Fruit fly (Drosophila melanogaster) whole organism, adult: ENCODE results near the gene CG13654.

Source experiments
- CG12768 ChIP-seq: fragments of 200-800 bp; sonication (Bioruptor generic); optimal IDR thresholded peaks from 2 replicates; lab custom pipeline; 2017; ENCODE audit warnings: missing biosample characterization, missing genetic modification characterization, mild to moderate bottlenecking, moderate library complexity, missing genetic modification reagents
- CG14711 ChIP-seq: fragments of 200-800 bp; sonication (Bioruptor generic); optimal IDR thresholded peaks from 2 replicates; lab custom pipeline; 2018; ENCODE audit warnings: missing biosample characterization, mild to moderate bottlenecking, missing genetic modification characterization, moderate library complexity
- CG1620 ChIP-seq: fragments of 200-800 bp; sonication (Bioruptor generic); optimal IDR thresholded peaks from 2 replicates; lab custom pipeline; 2016; ENCODE audit warnings: missing biosample characterization, missing genetic modification characterization
- CG33017 ChIP-seq: fragments of 200-800 bp; sonication (Bioruptor generic); optimal IDR thresholded peaks from 2 replicates; lab custom pipeline; 2018; ENCODE audit warnings: missing biosample characterization, mild to moderate bottlenecking, missing genetic modification characterization, moderate library complexity
- CG5204 ChIP-seq: fragments of 200-800 bp; sonication (Bioruptor generic); optimal IDR thresholded peaks from 2 replicates; lab custom pipeline; 2016; ENCODE audit warnings: missing biosample characterization, missing genetic modification characterization
- CG7045 ChIP-seq: fragments of 200-800 bp; sonication (Bioruptor generic); optimal IDR thresholded peaks from 2 replicates; lab custom pipeline; 2017; ENCODE audit warnings: missing biosample characterization, mild to moderate bottlenecking, missing genetic modification characterization
- CG7101 ChIP-seq: fragments of 200-800 bp; sonication (Bioruptor generic); optimal IDR thresholded peaks from 2 replicates; lab custom pipeline; 2018; ENCODE audit warnings: missing biosample characterization, mild to moderate bottlenecking, missing genetic modification characterization, moderate library complexity
- Clk ChIP-seq: fragments of 200-800 bp; sonication (Bioruptor generic); optimal IDR thresholded peaks from 2 replicates; lab custom pipeline; 2017; ENCODE audit warnings: missing biosample characterization, missing genetic modification characterization
- Crg-1 ChIP-seq: fragments of 200-800 bp; sonication (Bioruptor generic); optimal IDR thresholded peaks from 2 replicates; lab custom pipeline; 2016; ENCODE audit warnings: missing biosample characterization, missing genetic modification characterization
- Hr96 ChIP-seq: fragments of 200-800 bp; sonication (Bioruptor generic); optimal IDR thresholded peaks from 2 replicates; lab custom pipeline; 2016; ENCODE audit warnings: missing biosample characterization, missing genetic modification characterization
- Mnt ChIP-seq: fragments of 200-800 bp; sonication (Bioruptor generic); optimal IDR thresholded peaks from 2 replicates; lab custom pipeline; 2016; ENCODE audit warnings: missing biosample characterization, mild to moderate bottlenecking, missing genetic modification characterization
- bab1 ChIP-seq: fragments of 200-800 bp; sonication (Bioruptor generic); optimal IDR thresholded peaks from 3 replicates; lab custom pipeline; 2019; ENCODE audit warnings: missing biosample characterization, mild to moderate bottlenecking, missing genetic modification characterization, moderate library complexity
- cic ChIP-seq: fragments of 200-800 bp; sonication (Bioruptor generic); optimal IDR thresholded peaks from 2 replicates; lab custom pipeline; 2017; ENCODE audit warnings: missing biosample characterization, mild to moderate bottlenecking, missing genetic modification characterization, moderate library complexity
- cnc ChIP-seq, 2 experiments: fragments of >200 bp; optimal IDR thresholded peaks; 2 replicates each; lab custom pipeline; 2017
- kay ChIP-seq: fragments of 200-800 bp; sonication (Bioruptor generic); peaks from one replicate; lab custom pipeline; 2016; ENCODE audit warnings: missing biosample characterization, missing genetic modification characterization, borderline replicate concordance
- ovo ChIP-seq: fragments of 200-800 bp; sonication (Bioruptor generic); optimal IDR thresholded peaks from 2 replicates; lab custom pipeline; 2016; ENCODE audit warnings: missing biosample characterization, missing genetic modification characterization
- pad ChIP-seq: fragments of 200-800 bp; sonication (Bioruptor generic); optimal IDR thresholded peaks from 3 replicates; lab custom pipeline; 2017; ENCODE audit warnings: missing biosample characterization, missing genetic modification characterization, mild to moderate bottlenecking, moderate library complexity, missing genetic modification reagents
- tj ChIP-seq: fragments of 200-800 bp; sonication (Bioruptor generic); optimal IDR thresholded peaks from 3 replicates; lab custom pipeline; 2017; ENCODE audit warnings: missing biosample characterization, mild to moderate bottlenecking, missing genetic modification characterization, moderate library complexity
- toe ChIP-seq: fragments of 200-800 bp; sonication (Bioruptor generic); optimal IDR thresholded peaks from 2 replicates; lab custom pipeline; 2016; ENCODE audit warnings: missing biosample characterization, missing genetic modification characterization

The CG13654 gene

DNA sequence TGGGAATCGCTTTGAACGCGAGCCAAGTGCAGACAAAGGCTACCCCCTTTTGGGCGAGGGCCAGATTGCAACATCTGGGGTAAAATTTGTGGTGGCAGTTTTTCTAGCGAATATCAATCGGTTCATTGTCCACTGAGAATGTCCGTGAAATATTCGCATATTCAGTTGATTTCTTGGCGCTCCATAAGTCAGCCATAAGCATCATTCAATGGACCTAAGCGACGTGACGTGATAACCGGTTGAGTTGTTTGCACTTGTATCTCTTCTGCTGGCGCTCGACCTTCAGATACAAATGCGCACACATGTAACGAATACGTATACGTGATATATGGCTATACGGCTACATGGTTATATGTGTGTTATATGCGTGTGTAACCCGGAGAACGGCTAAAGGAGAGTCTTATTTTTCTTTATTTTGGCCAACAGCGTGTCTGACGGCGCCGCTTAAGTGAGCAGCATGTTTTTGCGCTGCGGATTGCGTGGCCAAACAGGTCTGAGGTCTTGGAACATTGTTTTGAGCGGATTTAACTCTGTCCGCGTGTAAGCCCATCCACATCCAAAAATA lies 5.9 kb downstream of the CG13654 start:
- TF ChIP-seq pad (no peak), CG33017 (tag; lab: Kevin White, UChicago) (no peak), Mnt (GFP tag; lab: Kevin White, UChicago) (no peak), ovo (GFP tag; lab: Kevin White, UChicago) (no peak), CG7045 (GFP tag; lab: Kevin White, UChicago) (no peak), CG14711 (tag; lab: Kevin White, UChicago) (no peak), CG12768 (GFP tag; lab: Kevin White, UChicago) (no peak), cic (GFP tag; lab: Kevin White, UChicago) (no peak), cnc (optimal IDR thresholded peaks at IDR 0.05; lab: Kevin White, UChicago) (no peak), toe (GFP tag; lab: Kevin White, UChicago) (no peak), CG5204 (GFP tag; lab: Kevin White, UChicago) (no peak)

- TF ChIP-seq kay (GFP tag; lab: Kevin White, UChicago) (no peak), CG33017 (tag; lab: Kevin White, UChicago) (peak; percentile 57), Crg-1 (GFP tag; lab: Kevin White, UChicago) (no peak), cic (GFP tag; lab: Kevin White, UChicago) (no peak), CG5204 (GFP tag; lab: Kevin White, UChicago) (peak; percentile 27), pad (no peak), CG7045 (GFP tag; lab: Kevin White, UChicago) (peak; percentile 44), CG7101 (tag; lab: Kevin White, UChicago) (peak; percentile 40), Hr96 (GFP tag; lab: Kevin White, UChicago) (peak; percentile 0), toe (GFP tag; lab: Kevin White, UChicago) (peak; percentile 3)
These were observed 7.9 kb downstream of the CG13654 start for dm6 chr3R:25207405-25208003.

- TF ChIP-seq toe (GFP tag; lab: Kevin White, UChicago) (no peak), pad (no peak), Clk (GFP tag; lab: Kevin White, UChicago) (no peak), CG5204 (GFP tag; lab: Kevin White, UChicago) (no peak)
These were observed 8.6 kb downstream of the CG13654 start, which contains the start of gene Cad96Ca for dm6 chr3R:25208042-25208766. TSS of gene Cad96Ca (minus strand) at chr3R:25208283.

- TF ChIP-seq CG7045 (GFP tag; lab: Kevin White, UChicago) (no peak), toe (GFP tag; lab: Kevin White, UChicago) (no peak), cic (GFP tag; lab: Kevin White, UChicago) (no peak), ovo (GFP tag; lab: Kevin White, UChicago) (peak; percentile 12)
These were observed 9.1 kb downstream of the CG13654 start for dm6 chr3R:25208767-25209075.

dm6 chr3R:25209207-25209606 lies 9.6 kb downstream of the CG13654 start:
- TF ChIP-seq CG1620 (GFP tag; lab: Kevin White, UChicago) (no peak), tj (no peak), Crg-1 (GFP tag; lab: Kevin White, UChicago) (no peak), CG33017 (tag; lab: Kevin White, UChicago) (no peak), Clk (GFP tag; lab: Kevin White, UChicago) (no peak), CG12768 (GFP tag; lab: Kevin White, UChicago) (no peak), bab1 (no peak), cic (GFP tag; lab: Kevin White, UChicago) (peak; percentile 40), CG7045 (GFP tag; lab: Kevin White, UChicago) (no peak), kay (GFP tag; lab: Kevin White, UChicago) (peak; percentile 91), CG14711 (tag; lab: Kevin White, UChicago) (no peak)

dm6 chr3R:25215123-25215522 lies 15.5 kb downstream of the CG13654 start, which contains the start of gene Saysd1:
TSS of gene Saysd1 (minus strand) at chr3R:25215188.
- TF ChIP-seq CG1620 (GFP tag; lab: Kevin White, UChicago) (no peak), bab1 (no peak), CG14711 (tag; lab: Kevin White, UChicago) (peak; percentile 3), Hr96 (GFP tag; lab: Kevin White, UChicago) (peak; percentile 12), CG7045 (GFP tag; lab: Kevin White, UChicago) (peak; percentile 21), kay (GFP tag; lab: Kevin White, UChicago) (peak; percentile 71), toe (GFP tag; lab: Kevin White, UChicago) (peak; percentile 51), tj (no peak), CG7101 (tag; lab: Kevin White, UChicago) (no peak)

dm6 chr3R:25215997-25216396 lies 16.4 kb downstream of the CG13654 start, which contains the start of gene CG31106:
TSS of gene CG31106 (plus strand) at chr3R:25216297.
- TF ChIP-seq cic (GFP tag; lab: Kevin White, UChicago) (no peak), Crg-1 (GFP tag; lab: Kevin White, UChicago) (no peak), Hr96 (GFP tag; lab: Kevin White, UChicago) (no peak), Mnt (GFP tag; lab: Kevin White, UChicago) (no peak), CG33017 (tag; lab: Kevin White, UChicago) (no peak), Clk (GFP tag; lab: Kevin White, UChicago) (no peak), CG5204 (GFP tag; lab: Kevin White, UChicago) (no peak), CG1620 (GFP tag; lab: Kevin White, UChicago) (no peak), CG14711 (tag; lab: Kevin White, UChicago) (no peak), bab1 (no peak), CG7101 (tag; lab: Kevin White, UChicago) (no peak), cnc (optimal IDR thresholded peaks at IDR 0.05; lab: Kevin White, UChicago) (no peak), tj (no peak)
